Worm (Caenorhabditis elegans) whole organism, late embryonic: ENCODE measurements around the gene irld-4.

ENCODE experiments used
- C38D4.7 ChIP-seq: fragments of 200-800 bp; sonication (Bioruptor generic); optimal IDR thresholded peaks from 2 replicates; lab custom pipeline; 2018; ENCODE audit warnings: mild to moderate bottlenecking, missing genetic modification characterization, moderate library complexity, missing compliant biosample characterization
- F13H6.1 ChIP-seq: sonication (generic microtip); optimal IDR thresholded peaks from 2 replicates; lab custom pipeline; 2016; ENCODE audit warnings: missing genetic modification characterization, missing compliant biosample characterization
- K09A11.1 ChIP-seq: sonication (generic microtip); optimal IDR thresholded peaks from 2 replicates; lab custom pipeline; 2017; ENCODE audit warnings: antibody characterized with exemption, mild to moderate bottlenecking, missing genetic modification characterization, missing compliant biosample characterization; ENCODE audit not compliant: insufficient read depth
- Y22D7AL.16 ChIP-seq: sonication (generic microtip); optimal IDR thresholded peaks from 2 replicates; lab custom pipeline; 2016; ENCODE audit warnings: missing genetic modification characterization, missing compliant biosample characterization
- ahr-1 ChIP-seq: sonication (generic microtip); optimal IDR thresholded peaks from 2 replicates; lab custom pipeline; 2016; ENCODE audit warnings: missing genetic modification characterization, missing compliant biosample characterization
- ama-1 ChIP-seq: fragments of 150-350 bp; optimal IDR thresholded peaks from 2 replicates; lab custom pipeline; 2014
- ceh-18 ChIP-seq: sonication (generic microtip); optimal IDR thresholded peaks from 2 replicates; lab custom pipeline; 2016; ENCODE audit warnings: missing genetic modification characterization, missing compliant biosample characterization
- ceh-19 ChIP-seq: fragments of 200-800 bp; sonication (Bioruptor generic); optimal IDR thresholded peaks from 2 replicates; lab custom pipeline; 2018; ENCODE audit warnings: mild to moderate bottlenecking, missing genetic modification characterization, missing compliant biosample characterization
- ceh-30 ChIP-seq: fragments of 150-350 bp; optimal IDR thresholded peaks from 2 replicates; lab custom pipeline; 2014; ENCODE audit warnings: missing biosample characterization, missing genetic modification characterization
- ceh-31 ChIP-seq: sonication (generic microtip); optimal IDR thresholded peaks from 2 replicates; lab custom pipeline; 2016; ENCODE audit warnings: missing genetic modification characterization, missing compliant biosample characterization
- ceh-34 ChIP-seq: sonication (generic microtip); optimal IDR thresholded peaks from 2 replicates; lab custom pipeline; 2016; ENCODE audit warnings: mild to moderate bottlenecking, missing genetic modification characterization, missing compliant biosample characterization
- ceh-45 ChIP-seq: fragments of 200-800 bp; sonication (Bioruptor generic); IDR thresholded peaks from 2 replicates; pipeline ENCODE4 v1.3.6; 2022; ENCODE audit warnings: missing genetic modification reagents, missing genetic modification characterization, missing compliant biosample characterization
- ceh-48 ChIP-seq: sonication (generic microtip); optimal IDR thresholded peaks from 2 replicates; lab custom pipeline; 2016; ENCODE audit warnings: missing genetic modification characterization, inconsistent platforms, missing compliant biosample characterization
- ceh-6 ChIP-seq: fragments of 200-800 bp; sonication (Bioruptor generic); optimal IDR thresholded peaks from 2 replicates; lab custom pipeline; 2018; ENCODE audit warnings: mild to moderate bottlenecking, missing genetic modification characterization, missing compliant biosample characterization
- dve-1 ChIP-seq: sonication (generic microtip); optimal IDR thresholded peaks from 2 replicates; lab custom pipeline; 2017; ENCODE audit warnings: antibody characterized with exemption, mild to moderate bottlenecking, missing genetic modification characterization, missing compliant biosample characterization
- ets-4 ChIP-seq: sonication (generic microtip); optimal IDR thresholded peaks from 2 replicates; lab custom pipeline; 2016; ENCODE audit warnings: missing genetic modification characterization, missing compliant biosample characterization
- eyg-1 ChIP-seq: sonication (generic microtip); optimal IDR thresholded peaks from 2 replicates; lab custom pipeline; 2016; ENCODE audit warnings: missing genotype, missing genetic modification characterization, missing compliant biosample characterization
- fax-1 ChIP-seq: sonication (generic microtip); optimal IDR thresholded peaks from 2 replicates; lab custom pipeline; 2016; ENCODE audit warnings: missing genotype, missing genetic modification characterization, missing compliant biosample characterization
- fkh-10 ChIP-seq: fragments of 150-350 bp; optimal IDR thresholded peaks from 2 replicates; lab custom pipeline; 2014; ENCODE audit warnings: missing biosample characterization, missing genetic modification reagents, missing genetic modification characterization
- hlh-15 ChIP-seq: sonication (generic microtip); optimal IDR thresholded peaks from 2 replicates; lab custom pipeline; 2016; ENCODE audit warnings: missing genetic modification characterization, missing compliant biosample characterization
- hlh-30 ChIP-seq: sonication (generic microtip); optimal IDR thresholded peaks from 2 replicates; lab custom pipeline; 2017; ENCODE audit warnings: antibody characterized with exemption, missing genetic modification characterization, missing compliant biosample characterization; ENCODE audit not compliant: insufficient read depth
- lim-6 ChIP-seq: sonication (generic microtip); optimal IDR thresholded peaks from 2 replicates; lab custom pipeline; 2016; ENCODE audit warnings: missing genetic modification characterization, missing compliant biosample characterization
- nfya-1 ChIP-seq: sonication (generic microtip); optimal IDR thresholded peaks from 2 replicates; lab custom pipeline; 2017; ENCODE audit warnings: missing genetic modification characterization, mild to moderate bottlenecking, missing compliant biosample characterization, antibody characterized with exemption, moderate library complexity
- nhr-11 ChIP-seq: fragments of 150-350 bp; optimal IDR thresholded peaks from 2 replicates; lab custom pipeline; 2014; ENCODE audit warnings: missing biosample characterization, missing genetic modification characterization
- pha-2 ChIP-seq: sonication (generic microtip); optimal IDR thresholded peaks from 2 replicates; lab custom pipeline; 2017; ENCODE audit warnings: mild to moderate bottlenecking, missing genetic modification characterization, missing compliant biosample characterization
- pqm-1 ChIP-seq: sonication (generic microtip); optimal IDR thresholded peaks from 2 replicates; lab custom pipeline; 2016; ENCODE audit warnings: missing genetic modification characterization, missing compliant biosample characterization
- ref-2 ChIP-seq: sonication (generic microtip); optimal IDR thresholded peaks from 2 replicates; lab custom pipeline; 2016; ENCODE audit warnings: missing genetic modification characterization, missing compliant biosample characterization
- rnt-1 ChIP-seq: sonication (generic microtip); optimal IDR thresholded peaks from 2 replicates; lab custom pipeline; 2016; ENCODE audit warnings: missing genetic modification characterization, missing compliant biosample characterization
- sox-4 ChIP-seq: sonication (generic microtip); optimal IDR thresholded peaks from 2 replicates; lab custom pipeline; 2017; ENCODE audit warnings: mild to moderate bottlenecking, missing genetic modification characterization, inconsistent platforms, missing compliant biosample characterization
- syd-9 ChIP-seq: sonication (generic microtip); optimal IDR thresholded peaks from 2 replicates; lab custom pipeline; 2016; ENCODE audit warnings: mild to moderate bottlenecking, missing genetic modification characterization, moderate library complexity, missing compliant biosample characterization
- tbx-2 ChIP-seq: sonication (generic microtip); optimal IDR thresholded peaks from 2 replicates; lab custom pipeline; 2016; ENCODE audit warnings: missing genetic modification characterization, missing compliant biosample characterization
- unc-3 ChIP-seq, 2 experiments: fragments of 200-800 bp in 1 of 2; sonication (Bioruptor generic) in 1 of 2; sonication (generic microtip) in 1 of 2; conservative IDR thresholded peaks in 1 of 2; optimal IDR thresholded peaks in 1 of 2; 2 replicates each; pipeline versions ENCODE4 v1.3.6 to Lab custom; 2016 to 2022; ENCODE audit warnings: missing compliant biosample characterization in 2 of 2, missing genetic modification characterization in 2 of 2, missing genetic modification reagents in 1 of 2
- unc-42 ChIP-seq: sonication (generic microtip); optimal IDR thresholded peaks from 2 replicates; lab custom pipeline; 2016; ENCODE audit warnings: missing genotype, missing genetic modification characterization, missing compliant biosample characterization
- unc-55 ChIP-seq: sonication (generic microtip); optimal IDR thresholded peaks from 2 replicates; lab custom pipeline; 2017; ENCODE audit warnings: missing biosample characterization, missing genetic modification reagents, missing genetic modification characterization
- unc-86 ChIP-seq: sonication (generic microtip); optimal IDR thresholded peaks from 2 replicates; lab custom pipeline; 2016; ENCODE audit warnings: missing genetic modification characterization, missing compliant biosample characterization

Gene irld-4

ce11 chrIV:14620042-14620441, 12.9 kb upstream of the irld-4 start:
- TF ChIP-seq rnt-1 (tag; lab: Kevin White, UChicago) (no peak), ceh-18 (tag; lab: Kevin White, UChicago) (no peak), ama-1 (lab: Kevin White, UChicago) (no peak), pha-2 (tag; lab: Kevin White, UChicago) (no peak), lim-6 (tag; lab: Kevin White, UChicago) (no peak), ceh-45 (no peak), nfya-1 (tag; lab: Kevin White, UChicago) (no peak), ceh-30 (tag; lab: Kevin White, UChicago) (no peak), unc-86 (tag; lab: Kevin White, UChicago) (no peak), ceh-6 (GFP tag; lab: Kevin White, UChicago) (no peak), unc-42 (no peak), unc-55 (no peak), ets-4 (no peak), tbx-2 (tag; lab: Kevin White, UChicago) (no peak)

- no peak for TF ChIP-seq Y22D7AL.16 (tag; lab: Kevin White, UChicago)
- TF ChIP-seq nhr-11: no peak
- peak; percentile 28 for TF ChIP-seq ceh-18 (tag; lab: Kevin White, UChicago)
- no peak for TF ChIP-seq dve-1 (tag; lab: Kevin White, UChicago)
- TF ChIP-seq ceh-34 (tag; lab: Kevin White, UChicago): peak; percentile 26
- peak; percentile 12 for TF ChIP-seq K09A11.1
- peak; percentile 33 for TF ChIP-seq nfya-1 (tag; lab: Kevin White, UChicago)
- peak; percentile 3 for TF ChIP-seq syd-9 (tag; lab: Kevin White, UChicago)
- TF ChIP-seq pqm-1 (tag; lab: Kevin White, UChicago): no peak
- peak; percentile 52 for TF ChIP-seq ceh-19 (GFP tag; lab: Kevin White, UChicago)
- peak; percentile 48 for TF ChIP-seq ceh-31 (tag; lab: Kevin White, UChicago)
These were observed 12.4 kb upstream of the irld-4 start for ce11 chrIV:14620543-14620942.

- TF ChIP-seq fax-1 (tag; lab: Kevin White, UChicago) (no peak), sox-4 (tag; lab: Kevin White, UChicago) (no peak), C38D4.7 (GFP tag; lab: Kevin White, UChicago) (no peak), F13H6.1 (tag; lab: Kevin White, UChicago) (no peak), hlh-30 (tag; lab: Kevin White, UChicago) (no peak), syd-9 (tag; lab: Kevin White, UChicago) (no peak), hlh-15 (tag; lab: Kevin White, UChicago) (no peak), ceh-48 (tag; lab: Kevin White, UChicago) (no peak), ama-1 (lab: Kevin White, UChicago) (no peak), nfya-1 (tag; lab: Kevin White, UChicago) (no peak), ahr-1 (no peak)
These were observed 11.8 kb upstream of the irld-4 start for ce11 chrIV:14621117-14621516.

- TF ChIP-seq hlh-30 (tag; lab: Kevin White, UChicago) (no peak), eyg-1 (tag; lab: Kevin White, UChicago) (no peak), unc-42 (peak; percentile 12), fkh-10 (GFP tag; lab: Kevin White, UChicago) (no peak), ceh-18 (tag; lab: Kevin White, UChicago) (peak; percentile 10), unc-3 (GFP tag; conservative IDR thresholded peaks at IDR 0.05; lab: Robert Waterston, UW) (no peak), unc-3 (tag; optimal IDR thresholded peaks at IDR 0.05; lab: Kevin White, UChicago) (no peak), nfya-1 (tag; lab: Kevin White, UChicago) (peak; percentile 2), ref-2 (peak; percentile 14), ama-1 (lab: Kevin White, UChicago) (no peak)
These were observed 10.8 kb upstream of the irld-4 start for ce11 chrIV:14622109-14622508.
